Worm (Caenorhabditis elegans) whole organism, late embryonic: ENCODE measurements around the gene sri-28.

Source experiments
- ceh-31 ChIP-seq: sonication (generic microtip); optimal IDR thresholded peaks from 2 replicates; lab custom pipeline; 2016; ENCODE audit warnings: missing genetic modification characterization, missing compliant biosample characterization
- ceh-45 ChIP-seq: fragments of 200-800 bp; sonication (Bioruptor generic); IDR thresholded peaks from 2 replicates; pipeline ENCODE4 v1.3.6; 2022; ENCODE audit warnings: missing genetic modification reagents, missing genetic modification characterization, missing compliant biosample characterization
- hlh-8 ChIP-seq: sonication (generic microtip); optimal IDR thresholded peaks from 2 replicates; lab custom pipeline; 2016; ENCODE audit warnings: missing genotype, missing genetic modification characterization, missing compliant biosample characterization
- nhr-232 ChIP-seq: sonication (generic microtip); optimal IDR thresholded peaks from 2 replicates; lab custom pipeline; 2016; ENCODE audit warnings: missing genetic modification characterization, missing compliant biosample characterization
- pat-9 ChIP-seq: fragments of 200-800 bp; sonication (Bioruptor generic); optimal IDR thresholded peaks from 2 replicates; lab custom pipeline; 2018; ENCODE audit warnings: mild to moderate bottlenecking, missing genetic modification characterization, moderate library complexity, missing compliant biosample characterization
- tbx-2 ChIP-seq: sonication (generic microtip); optimal IDR thresholded peaks from 2 replicates; lab custom pipeline; 2016; ENCODE audit warnings: missing genetic modification characterization, missing compliant biosample characterization
- ttx-3 ChIP-seq: sonication (generic microtip); optimal IDR thresholded peaks from 2 replicates; lab custom pipeline; 2016; ENCODE audit warnings: missing genetic modification reagents, missing genetic modification characterization, missing compliant biosample characterization
- unc-3 ChIP-seq, 2 experiments: fragments of 200-800 bp in 1 of 2; sonication (Bioruptor generic) in 1 of 2; sonication (generic microtip) in 1 of 2; conservative IDR thresholded peaks in 1 of 2; optimal IDR thresholded peaks in 1 of 2; 2 replicates each; pipeline versions ENCODE4 v1.3.6 to Lab custom; 2016 to 2022; ENCODE audit warnings: missing compliant biosample characterization in 2 of 2, missing genetic modification characterization in 2 of 2, missing genetic modification reagents in 1 of 2

DNA sequence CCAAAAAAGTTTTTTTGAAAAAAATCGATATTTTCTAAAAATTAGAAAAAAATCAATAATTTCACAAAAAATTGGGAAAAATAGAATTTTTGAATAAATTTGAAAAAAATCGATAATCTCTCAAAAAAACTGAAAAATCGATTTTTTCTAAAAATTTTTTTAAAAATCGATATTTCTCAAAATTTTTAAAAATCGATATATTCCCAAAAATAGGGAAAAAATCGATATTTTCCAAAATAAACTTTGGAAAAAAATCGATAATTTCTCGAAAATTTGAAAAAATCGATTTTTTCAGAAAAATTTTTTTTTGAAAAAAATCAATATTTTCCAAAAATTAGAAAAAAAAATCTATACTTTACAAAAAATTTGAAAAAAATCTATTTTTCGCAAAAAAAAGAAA lies 16.2 kb downstream of the sri-28 start:
- no peak for TF ChIP-seq hlh-8 (tag; lab: Kevin White, UChicago)
- TF ChIP-seq ttx-3 (tag; lab: Kevin White, UChicago) = no peak
- TF ChIP-seq pat-9 (tag; lab: Kevin White, UChicago) = no peak
- TF ChIP-seq ceh-45 (GFP tag; lab: Robert Waterston, UW) = no peak
- no peak for TF ChIP-seq unc-3 (GFP tag; conservative IDR thresholded peaks at IDR 0.05; lab: Robert Waterston, UW)
- no peak for TF ChIP-seq unc-3 (tag; optimal IDR thresholded peaks at IDR 0.05; lab: Kevin White, UChicago)
- no peak for TF ChIP-seq ceh-31
- TF ChIP-seq nhr-232 = no peak
- TF ChIP-seq tbx-2 (tag; lab: Kevin White, UChicago) = no peak
